Fruit fly (Drosophila melanogaster) whole organism, embryonic: ENCODE measurements around the gene CG43799.

ENCODE experiments used
- Bteb2 ChIP-seq: fragments of 200-800 bp; sonication (Bioruptor generic); optimal IDR thresholded peaks from 2 replicates; lab custom pipeline; 2016; ENCODE audit warnings: missing biosample characterization, missing genetic modification characterization
- CG1233 ChIP-seq: fragments of 200-800 bp; sonication (Bioruptor generic); optimal IDR thresholded peaks from 4 replicates; lab custom pipeline; 2018; ENCODE audit warnings: missing biosample characterization, mild to moderate bottlenecking, missing genetic modification characterization
- CG14441 ChIP-seq: fragments of 200-800 bp; sonication (Bioruptor generic); IDR thresholded peaks from 2 replicates; pipeline ENCODE4 v1.3.6; 2022; ENCODE audit warnings: missing biosample characterization, missing genetic modification characterization
- CG15269 ChIP-seq: fragments of 200-800 bp; sonication (Bioruptor generic); optimal IDR thresholded peaks from 2 replicates; lab custom pipeline; 2018; ENCODE audit warnings: missing biosample characterization, mild to moderate bottlenecking, missing genetic modification characterization, moderate library complexity
- CG1529 ChIP-seq: fragments of 200-800 bp; sonication (Bioruptor generic); optimal IDR thresholded peaks from 3 replicates; lab custom pipeline; 2018; ENCODE audit warnings: missing biosample characterization, missing genetic modification characterization
- CG16813 ChIP-seq: fragments of 200-800 bp; sonication (Bioruptor generic); IDR thresholded peaks from 3 replicates; pipeline ENCODE4 v1.3.6; 2022; ENCODE audit warnings: missing biosample characterization, missing genetic modification characterization; ENCODE audit not compliant: partially characterized antibody
- CG16815 ChIP-seq: fragments of 200-800 bp; sonication (Bioruptor generic); optimal IDR thresholded peaks from 3 replicates; lab custom pipeline; 2017; ENCODE audit warnings: missing biosample characterization, mild to moderate bottlenecking, missing genetic modification characterization
- CG17568 ChIP-seq: fragments of 200-800 bp; sonication (Bioruptor generic); optimal IDR thresholded peaks from 2 replicates; lab custom pipeline; 2018; ENCODE audit warnings: missing biosample characterization, mild to moderate bottlenecking, missing genetic modification characterization, moderate library complexity
- CG1792 ChIP-seq: fragments of 200-800 bp; sonication (Bioruptor generic); optimal IDR thresholded peaks from 2 replicates; lab custom pipeline; 2016; ENCODE audit warnings: missing biosample characterization, missing genetic modification characterization
- CG31441 ChIP-seq: fragments of 200-800 bp; sonication (Bioruptor generic); IDR thresholded peaks from 2 replicates; pipeline ENCODE4 v1.3.6; 2022; ENCODE audit warnings: missing biosample characterization, missing genetic modification characterization
- CG6689 ChIP-seq: fragments of 200-800 bp; sonication (Bioruptor generic); IDR thresholded peaks from 2 replicates; pipeline ENCODE4 v1.3.6; 2022; ENCODE audit warnings: missing biosample characterization, missing genetic modification characterization
- D19B ChIP-seq: fragments of 200-800 bp; sonication (Bioruptor generic); optimal IDR thresholded peaks from 2 replicates; lab custom pipeline; 2017; ENCODE audit warnings: missing biosample characterization, mild to moderate bottlenecking, missing genetic modification characterization
- Elba2 ChIP-seq: fragments of 200-800 bp; sonication (Bioruptor generic); optimal IDR thresholded peaks from 3 replicates; lab custom pipeline; 2016; ENCODE audit warnings: missing biosample characterization, missing genetic modification characterization
- Fer1 ChIP-seq: fragments of 200-800 bp; sonication (Bioruptor generic); optimal IDR thresholded peaks from 2 replicates; lab custom pipeline; 2017; ENCODE audit warnings: missing biosample characterization, mild to moderate bottlenecking, missing genetic modification characterization
- HLH3B ChIP-seq: fragments of 200-800 bp; sonication (Bioruptor generic); IDR thresholded peaks from 2 replicates; pipeline ENCODE4 v1.3.6; 2022; ENCODE audit warnings: missing biosample characterization, missing genetic modification characterization
- HLH4C ChIP-seq: fragments of 200-800 bp; sonication (Bioruptor generic); IDR thresholded peaks from 3 replicates; pipeline ENCODE4 v1.3.6; 2022; ENCODE audit warnings: missing biosample characterization, missing genetic modification characterization; ENCODE audit not compliant: partially characterized antibody
- Hey ChIP-seq: fragments of 200-800 bp; sonication (Bioruptor generic); optimal IDR thresholded peaks from 3 replicates; lab custom pipeline; 2018; ENCODE audit warnings: missing biosample characterization, mild to moderate bottlenecking, missing genetic modification characterization
- Hr3 ChIP-seq: fragments of 200-800 bp; sonication (Bioruptor generic); optimal IDR thresholded peaks from 3 replicates; lab custom pipeline; 2016; ENCODE audit warnings: missing biosample characterization, missing genetic modification characterization
- Nf-YC ChIP-seq: fragments of 200-800 bp; optimal IDR thresholded peaks from 3 replicates; lab custom pipeline; 2019; ENCODE audit warnings: missing biosample characterization, mild to moderate bottlenecking, missing genetic modification characterization, moderate library complexity
- YL-1 ChIP-seq: fragments of 200-800 bp; sonication (Bioruptor generic); optimal IDR thresholded peaks from 3 replicates; lab custom pipeline; 2017; ENCODE audit warnings: missing biosample characterization, mild to moderate bottlenecking, missing genetic modification characterization
- al ChIP-seq: fragments of 200-800 bp; sonication (Bioruptor generic); IDR thresholded peaks from 2 replicates; pipeline ENCODE4 v1.3.6; 2022; ENCODE audit warnings: missing biosample characterization, missing genetic modification characterization
- bab2 ChIP-seq: fragments of 200-800 bp; sonication (Bioruptor generic); optimal IDR thresholded peaks from 2 replicates; lab custom pipeline; 2016; ENCODE audit warnings: missing biosample characterization, missing genetic modification characterization
- caup ChIP-seq: fragments of 200-800 bp; sonication (Bioruptor generic); optimal IDR thresholded peaks from 3 replicates; lab custom pipeline; 2017; ENCODE audit warnings: missing biosample characterization, mild to moderate bottlenecking, missing genetic modification characterization, moderate library complexity; ENCODE audit not compliant: severe bottlenecking
- cg ChIP-seq: fragments of 200-800 bp; sonication (Bioruptor generic); optimal IDR thresholded peaks from 3 replicates; lab custom pipeline; 2019; ENCODE audit warnings: missing biosample characterization, mild to moderate bottlenecking, missing genetic modification characterization, moderate library complexity
- da ChIP-seq: fragments of 200-800 bp; sonication (Bioruptor generic); optimal IDR thresholded peaks from 2 replicates; lab custom pipeline; 2016; ENCODE audit warnings: missing biosample characterization, missing genetic modification characterization
- danr ChIP-seq: fragments of 200-800 bp; sonication (Bioruptor generic); IDR thresholded peaks from 2 replicates; pipeline ENCODE4 v1.3.6; 2022; ENCODE audit warnings: missing biosample characterization, missing genetic modification characterization
- dimm ChIP-seq: fragments of 200-800 bp; sonication (Bioruptor generic); IDR thresholded peaks from 2 replicates; pipeline ENCODE4 v1.3.6; 2022; ENCODE audit warnings: missing biosample characterization, missing genetic modification characterization
- dmrt11E ChIP-seq: fragments of 200-800 bp; sonication (Bioruptor generic); optimal IDR thresholded peaks from 3 replicates; lab custom pipeline; 2018; ENCODE audit warnings: missing biosample characterization, mild to moderate bottlenecking, missing genetic modification characterization, moderate library complexity
- en ChIP-seq: fragments of 200-800 bp; sonication (Bioruptor generic); optimal IDR thresholded peaks from 2 replicates; lab custom pipeline; 2016; ENCODE audit warnings: missing biosample characterization, missing genetic modification characterization
- grau ChIP-seq: fragments of 200-800 bp; optimal IDR thresholded peaks from 3 replicates; lab custom pipeline; 2019; ENCODE audit warnings: missing biosample characterization, mild to moderate bottlenecking, missing genetic modification characterization, moderate library complexity
- grn ChIP-seq: fragments of 200-800 bp; sonication (Bioruptor generic); optimal IDR thresholded peaks from 3 replicates; lab custom pipeline; 2017; ENCODE audit warnings: missing biosample characterization, missing genetic modification characterization
- gt ChIP-seq: fragments of 200-800 bp; sonication (Bioruptor generic); IDR thresholded peaks from 2 replicates; pipeline ENCODE4 v1.3.6; 2022; ENCODE audit warnings: missing biosample characterization, missing genetic modification characterization
- insv ChIP-seq, 2 experiments: fragments of 200-800 bp; sonication (Bioruptor generic); optimal IDR thresholded peaks; 3 replicates each; lab custom pipeline; 2016 to 2018; ENCODE audit warnings: missing biosample characterization in 2 of 2, missing genetic modification characterization in 2 of 2
- jumu ChIP-seq: fragments of 200-800 bp; sonication (Bioruptor generic); optimal IDR thresholded peaks from 3 replicates; lab custom pipeline; 2016; ENCODE audit warnings: missing biosample characterization, missing genetic modification characterization
- ken ChIP-seq: fragments of 200-800 bp; sonication (Bioruptor generic); IDR thresholded peaks from 3 replicates; pipeline ENCODE4 v1.3.6; 2022; ENCODE audit warnings: missing biosample characterization, missing genetic modification characterization
- lov ChIP-seq, 2 experiments: fragments of 200-800 bp in 1 of 2; fragments of >200 bp in 1 of 2; sonication (Bioruptor generic) in 1 of 2; IDR thresholded peaks in 1 of 2; optimal IDR thresholded peaks in 1 of 2; 2 replicates in 1 of 2; 3 replicates in 1 of 2; pipeline versions ENCODE4 v1.3.6 to Lab custom; 2017 to 2022; ENCODE audit warnings: missing biosample characterization in 1 of 2, missing genetic modification characterization in 1 of 2
- maf-S ChIP-seq: fragments of 200-800 bp; sonication (Bioruptor generic); optimal IDR thresholded peaks from 2 replicates; lab custom pipeline; 2016; ENCODE audit warnings: missing biosample characterization, missing genetic modification characterization
- pum ChIP-seq: fragments of 200-800 bp; sonication (Bioruptor generic); optimal IDR thresholded peaks from 2 replicates; lab custom pipeline; 2016; ENCODE audit warnings: missing biosample characterization, missing genetic modification characterization
- pzg ChIP-seq: fragments of 200-800 bp; sonication (Bioruptor generic); optimal IDR thresholded peaks from 3 replicates; lab custom pipeline; 2018; ENCODE audit warnings: missing biosample characterization, mild to moderate bottlenecking, missing genetic modification characterization, moderate library complexity
- ro ChIP-seq: fragments of 200-800 bp; sonication (Bioruptor generic); IDR thresholded peaks from 2 replicates; pipeline ENCODE4 v1.3.6; 2022; ENCODE audit warnings: missing biosample characterization, missing genetic modification characterization
- row ChIP-seq: fragments of 200-800 bp; sonication (Bioruptor generic); IDR thresholded peaks from 3 replicates; pipeline ENCODE4 v1.3.6; 2022; ENCODE audit warnings: missing biosample characterization, missing genetic modification characterization
- sna ChIP-seq: fragments of 200-800 bp; sonication (Bioruptor generic); IDR thresholded peaks from 2 replicates; pipeline ENCODE4 v1.3.6; 2022; ENCODE audit warnings: missing biosample characterization, missing genetic modification characterization; ENCODE audit not compliant: partially characterized antibody
- stc ChIP-seq: fragments of 200-800 bp; sonication (Bioruptor generic); IDR thresholded peaks from 2 replicates; pipeline ENCODE4 v1.3.6; 2022; ENCODE audit warnings: missing biosample characterization, missing genetic modification characterization
- tap ChIP-seq: fragments of 200-800 bp; optimal IDR thresholded peaks from 3 replicates; lab custom pipeline; 2019; ENCODE audit warnings: missing biosample characterization, mild to moderate bottlenecking, missing genetic modification characterization, moderate library complexity
- toy ChIP-seq: fragments of 200-800 bp; sonication (Bioruptor generic); IDR thresholded peaks from 2 replicates; pipeline ENCODE4 v1.3.6; 2022; ENCODE audit warnings: missing biosample characterization, missing genetic modification characterization
- trem ChIP-seq: fragments of 200-800 bp; optimal IDR thresholded peaks from 3 replicates; lab custom pipeline; 2019; ENCODE audit warnings: missing biosample characterization, mild to moderate bottlenecking, missing genetic modification characterization, moderate library complexity
- tx ChIP-seq: fragments of 200-800 bp; sonication (Bioruptor generic); optimal IDR thresholded peaks from 2 replicates; lab custom pipeline; 2016; ENCODE audit warnings: missing biosample characterization, missing genetic modification characterization
- unpg ChIP-seq: fragments of 200-800 bp; sonication (Bioruptor generic); optimal IDR thresholded peaks from 3 replicates; lab custom pipeline; 2018; ENCODE audit warnings: missing biosample characterization, mild to moderate bottlenecking, missing genetic modification characterization, moderate library complexity
- zen ChIP-seq: fragments of 200-800 bp; sonication (Bioruptor generic); optimal IDR thresholded peaks from 3 replicates; lab custom pipeline; 2018; ENCODE audit warnings: missing biosample characterization, mild to moderate bottlenecking, missing genetic modification characterization, moderate library complexity
- zfh1 ChIP-seq: fragments of 200-800 bp; sonication (Bioruptor generic); IDR thresholded peaks from 3 replicates; pipeline ENCODE4 v1.3.6; 2022; ENCODE audit warnings: missing biosample characterization, missing genetic modification characterization

The CG43799 gene

DNA sequence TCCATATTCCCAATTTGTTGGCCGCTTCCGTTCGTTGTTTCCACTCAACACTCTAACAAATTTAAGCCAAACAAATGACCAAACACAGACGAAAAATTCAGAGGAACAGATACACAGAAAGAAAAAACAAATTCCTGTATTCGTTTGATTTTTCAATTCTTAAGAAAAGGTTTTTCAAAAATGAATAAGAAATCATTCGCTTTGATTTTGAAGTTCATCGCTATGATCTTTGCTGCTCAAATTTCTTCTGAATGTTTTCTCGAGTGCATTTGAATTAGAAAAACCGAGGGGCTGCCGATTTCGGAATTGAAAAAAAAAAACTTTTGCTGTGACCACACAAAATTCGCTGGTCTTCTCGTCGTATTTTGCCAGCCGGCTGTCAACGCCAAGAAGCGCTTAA, 38.4 kb downstream of the CG43799 start (continued):
- TF ChIP-seq CG31441 (GFP tag; lab: Robert Waterston, UW) (peak; percentile 35; the same call in 1 of the 2 replicates), gt (GFP tag; lab: Robert Waterston, UW) (no peak), YL-1 (GFP tag; lab: Kevin White, UChicago) (no peak), Hr3 (GFP tag; lab: Kevin White, UChicago) (peak; percentile 34), pum (GFP tag; lab: Kevin White, UChicago) (no peak)

DNA sequence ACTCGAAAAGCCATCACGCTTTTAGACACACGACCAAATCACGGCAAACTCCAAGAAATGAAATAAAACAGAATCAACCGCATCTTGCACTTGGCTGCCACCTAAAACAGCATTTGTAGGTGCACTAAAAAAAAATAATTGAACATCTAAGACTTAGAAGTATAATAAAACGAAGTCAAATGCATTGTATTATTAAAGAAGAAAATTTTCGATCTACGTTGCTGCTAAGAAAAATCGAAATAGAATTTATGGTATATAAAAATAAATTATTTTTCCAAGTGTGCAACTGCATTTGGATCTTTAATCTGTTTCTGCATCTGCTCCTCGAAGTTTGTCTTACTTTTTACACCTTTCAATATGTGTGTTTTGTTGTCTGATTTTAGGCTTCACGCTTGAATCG, 42.7 kb downstream of the CG43799 start:
- peak; percentile 57 for TF ChIP-seq grau (tag; lab: Kevin White, UChicago)
- peak; percentile 54 for TF ChIP-seq CG16815 (GFP tag; lab: Kevin White, UChicago)
- TF ChIP-seq zfh1 (GFP tag; lab: Robert Waterston, UW) = peak; percentile 82
- no peak for TF ChIP-seq HLH4C (GFP tag; lab: Robert Waterston, UW)
- TF ChIP-seq CG17568 (GFP tag; lab: Kevin White, UChicago) = no peak
- no peak for TF ChIP-seq Nf-YC (tag; lab: Kevin White, UChicago)
- TF ChIP-seq Hey (tag; lab: Kevin White, UChicago) = no peak
- TF ChIP-seq CG16813 (GFP tag; lab: Robert Waterston, UW) = no peak
- no peak for TF ChIP-seq CG6689 (GFP tag; lab: Robert Waterston, UW)
- TF ChIP-seq zen (tag; lab: Kevin White, UChicago) = peak; percentile 69
- peak; percentile 89 for TF ChIP-seq dmrt11E
- TF ChIP-seq stc (GFP tag; lab: Robert Waterston, UW) = no peak
- TF ChIP-seq pum (GFP tag; lab: Kevin White, UChicago) = peak; percentile 8
- TF ChIP-seq cg (GFP tag; lab: Kevin White, UChicago) = no peak
- TF ChIP-seq unpg = peak; percentile 72
- peak; percentile 49; the same call in 2 of the 3 replicates for TF ChIP-seq row (GFP tag; lab: Robert Waterston, UW)
- no peak for TF ChIP-seq ken (GFP tag; lab: Robert Waterston, UW)
- no peak for TF ChIP-seq CG1792
- peak; percentile 70 for TF ChIP-seq trem (tag; lab: Kevin White, UChicago)
- no peak for TF ChIP-seq tx
- TF ChIP-seq CG15269 (tag; lab: Kevin White, UChicago) = no peak
- no peak for TF ChIP-seq danr (GFP tag; lab: Robert Waterston, UW)
- no peak for TF ChIP-seq pzg (GFP tag; lab: Kevin White, UChicago)
- no peak for TF ChIP-seq lov (optimal IDR thresholded peaks at IDR 0.05; lab: Kevin White, UChicago)
- peak; percentile 61; the same call in 1 of the 3 replicates for TF ChIP-seq lov (GFP tag; IDR thresholded peaks at IDR 0.05; lab: Robert Waterston, UW)
- no peak for TF ChIP-seq CG14441 (GFP tag; lab: Robert Waterston, UW)
- TF ChIP-seq D19B (GFP tag; lab: Kevin White, UChicago) = no peak
- no peak for TF ChIP-seq jumu (GFP tag; lab: Kevin White, UChicago)
- TF ChIP-seq da = no peak
- TF ChIP-seq toy (GFP tag; lab: Robert Waterston, UW) = no peak
- peak; percentile 3 for TF ChIP-seq bab2 (GFP tag; lab: Kevin White, UChicago)
- TF ChIP-seq grn (GFP tag; lab: Kevin White, UChicago) = peak; percentile 9
- TF ChIP-seq HLH3B = no peak
- peak; percentile 19 for TF ChIP-seq CG1529 (GFP tag; lab: Kevin White, UChicago)
- TF ChIP-seq caup (GFP tag; lab: Kevin White, UChicago) = no peak
- TF ChIP-seq al = no peak
- TF ChIP-seq insv (GFP tag; optimal IDR thresholded peaks at IDR 0.05; lab: Kevin White, UChicago) = no peak
- no peak for TF ChIP-seq dimm (GFP tag; lab: Robert Waterston, UW)
- no peak for TF ChIP-seq sna (GFP tag; lab: Robert Waterston, UW)
- TF ChIP-seq maf-S (GFP tag; lab: Kevin White, UChicago) = no peak
- no peak for TF ChIP-seq Elba2 (GFP tag; lab: Kevin White, UChicago)
- peak; percentile 25 for TF ChIP-seq tap (tag; lab: Kevin White, UChicago)
- no peak for TF ChIP-seq Fer1 (GFP tag; lab: Kevin White, UChicago)
- no peak for TF ChIP-seq CG1233 (GFP tag; lab: Kevin White, UChicago)
- TF ChIP-seq Bteb2 (GFP tag; lab: Kevin White, UChicago) = no peak
- no peak for TF ChIP-seq en (GFP tag; lab: Kevin White, UChicago)
- TF ChIP-seq ro (GFP tag; lab: Robert Waterston, UW) = no peak
